Worm (Caenorhabditis elegans): Measurements from ENCODE around the gene srab-1.

- TF ChIP-seq lin-39 (tag; optimal IDR thresholded peaks at IDR 0.05) (no peak), nhr-25 (tag; optimal IDR thresholded peaks at IDR 0.05) (no peak)
Observed at ce11 chrV:5132441-5132840, 30.5 kb upstream of the srab-1 start, which contains the start of gene F14F9.4.

All from whole organism, L2 larva.